Fruit fly (Drosophila melanogaster) whole organism, wandering third instar larva: ENCODE results near the gene CG31279.

ENCODE experiments used
- Abd-B ChIP-seq: fragments of >200 bp; optimal IDR thresholded peaks from 2 replicates; lab custom pipeline; 2017; ENCODE audit warnings: missing biosample characterization, missing genetic modification characterization
- CG9705 ChIP-seq: fragments of 200-800 bp; sonication (Bioruptor generic); optimal IDR thresholded peaks from 2 replicates; lab custom pipeline; 2018; ENCODE audit warnings: missing biosample characterization, mild to moderate bottlenecking, missing genetic modification characterization
- Hnf4 ChIP-seq: fragments of 200-800 bp; sonication (Bioruptor generic); optimal IDR thresholded peaks from 2 replicates; lab custom pipeline; 2016; ENCODE audit warnings: missing biosample characterization, mild to moderate bottlenecking, missing genetic modification characterization
- N ChIP-seq: fragments of >200 bp; optimal IDR thresholded peaks from 2 replicates; lab custom pipeline; 2018; ENCODE audit warnings: missing biosample characterization, missing external identifiers, missing genetic modification characterization
- OdsH ChIP-seq: fragments of 200-800 bp; sonication (Bioruptor generic); optimal IDR thresholded peaks from 2 replicates; lab custom pipeline; 2016; ENCODE audit warnings: missing biosample characterization, mild to moderate bottlenecking, missing genetic modification characterization
- usp ChIP-seq: fragments of >200 bp; optimal IDR thresholded peaks from 2 replicates; lab custom pipeline; 2017; ENCODE audit warnings: missing biosample characterization, missing genetic modification characterization

- TF ChIP-seq OdsH (no peak), Hnf4 (no peak), N (no peak), usp (no peak), CG9705 (GFP tag; lab: Kevin White, UChicago) (no peak), Abd-B (GFP tag; lab: Kevin White, UChicago) (no peak)
These were observed 25.4 kb downstream of the CG31279 start, which contains the start of gene CG14883 for dm6 chr3R:16455875-16456274.
